Worm (Caenorhabditis elegans) whole organism, L2 larva: ENCODE results near the gene F46B6.2.

Experiments used
- elt-1 ChIP-seq: fragments of 150-350 bp; optimal IDR thresholded peaks from 2 replicates; lab custom pipeline; 2014; ENCODE audit warnings: missing biosample characterization, missing genetic modification characterization
- lin-13 ChIP-seq: fragments of 150-350 bp; optimal IDR thresholded peaks from 2 replicates; lab custom pipeline; 2014; ENCODE audit warnings: missing biosample characterization, missing genetic modification reagents, missing genetic modification characterization
- nhr-6 ChIP-seq: fragments of 150-350 bp; optimal IDR thresholded peaks from 2 replicates; lab custom pipeline; 2014; ENCODE audit warnings: missing biosample characterization, missing genetic modification characterization
- sma-3 ChIP-seq: sonication (generic microtip); optimal IDR thresholded peaks from 2 replicates; lab custom pipeline; 2016; ENCODE audit warnings: missing genetic modification reagents, missing genetic modification characterization, missing compliant biosample characterization
- snpc-4 ChIP-seq: fragments of 150-350 bp; optimal IDR thresholded peaks from 2 replicates; lab custom pipeline; 2014; ENCODE audit warnings: missing biosample characterization, missing genetic modification characterization
- unc-39 ChIP-seq: fragments of 150-350 bp; optimal IDR thresholded peaks from 2 replicates; lab custom pipeline; 2014; ENCODE audit warnings: missing biosample characterization, missing genetic modification characterization
- zag-1 ChIP-seq: fragments of 150-350 bp; optimal IDR thresholded peaks from 2 replicates; lab custom pipeline; 2014; ENCODE audit warnings: missing biosample characterization, missing genetic modification characterization

DNA sequence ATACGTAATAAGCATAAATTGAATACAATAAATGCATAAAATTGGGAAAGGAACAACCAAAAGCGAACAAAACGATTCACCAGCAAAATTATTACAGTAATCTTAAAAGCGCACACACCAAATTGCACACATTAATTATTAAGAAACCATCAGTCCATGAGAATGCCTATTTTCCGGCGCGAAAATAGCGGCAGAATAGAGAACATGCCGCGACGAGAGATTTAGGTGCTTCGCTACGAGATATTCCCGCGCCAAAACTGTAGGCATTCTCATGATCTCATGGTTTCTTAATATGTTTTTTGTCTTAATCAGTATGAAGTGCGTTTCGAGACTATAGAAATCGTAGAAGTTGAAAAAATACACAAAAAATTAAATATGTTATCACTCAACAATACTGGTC, 12.1 kb downstream of the F46B6.2 start:
- TF ChIP-seq elt-1 (no peak), nhr-6 (no peak), sma-3 (GFP tag; lab: Kevin White, UChicago) (no peak), lin-13 (no peak), zag-1 (tag; lab: Kevin White, UChicago) (no peak), snpc-4 (tag; lab: Kevin White, UChicago) (no peak), unc-39 (tag; lab: Kevin White, UChicago) (no peak)
